In genomic region chrIII:11657185-11657817, ce11 we compare ENCODE assay signal across 5 worm cellular contexts.
TF ChIP-seq lines count a peak whose summit lies in the region.

Gene crh-1 (plus strand): TSS chrIII:11657767.

TF ChIP-seq in whole organism, L1 larva, 84 proteins besides CTCF, POLR2A, EP300 and RAD21 (continued from another document and continues in another):
- no peak for TF ChIP-seq efl-3 (GFP tag; optimal IDR thresholded peaks at IDR 0.05; lab: Kevin White, UChicago)
- peak; percentile 43 for TF ChIP-seq egl-13 (tag; optimal IDR thresholded peaks at IDR 0.05; lab: Kevin White, UChicago)
- no peak for TF ChIP-seq aha-1 (tag; optimal IDR thresholded peaks at IDR 0.05; lab: Kevin White, UChicago)
- TF ChIP-seq egl-27 (tag; optimal IDR thresholded peaks at IDR 0.05; lab: Kevin White, UChicago): no peak
- peak in 1 of 2 experiments; percentile 89 for TF ChIP-seq mdl-1 (tag; optimal IDR thresholded peaks at IDR 0.05; lab: Kevin White, UChicago)
- no peak for TF ChIP-seq vab-15 (tag; optimal IDR thresholded peaks at IDR 0.05; lab: Kevin White, UChicago)
- no peak for TF ChIP-seq ceh-63 (GFP tag; optimal IDR thresholded peaks at IDR 0.05; lab: Kevin White, UChicago)
- peak; percentile 19 for TF ChIP-seq fkh-8 (tag; optimal IDR thresholded peaks at IDR 0.05; lab: Kevin White, UChicago)
- no peak for TF ChIP-seq ces-1 (GFP tag; optimal IDR thresholded peaks at IDR 0.05; lab: Kevin White, UChicago)
- TF ChIP-seq dpl-1 (GFP tag; optimal IDR thresholded peaks at IDR 0.05; lab: Kevin White, UChicago): peak; percentile 75 to 79 (median 78)
- peak; percentile 51 for TF ChIP-seq C04F5.9 (tag; optimal IDR thresholded peaks at IDR 0.05; lab: Kevin White, UChicago)
- no peak for TF ChIP-seq unc-98 (GFP tag; IDR thresholded peaks at IDR 0.05; lab: Robert Waterston, UW)
- TF ChIP-seq ets-5 (GFP tag; IDR thresholded peaks at IDR 0.05; lab: Robert Waterston, UW): no peak
- TF ChIP-seq C16A3.4 (tag; optimal IDR thresholded peaks at IDR 0.05; lab: Kevin White, UChicago): peak; percentile 54
- peak; percentile 77 for TF ChIP-seq mab-9 (GFP tag; IDR thresholded peaks at IDR 0.05; lab: Robert Waterston, UW)
- no peak for TF ChIP-seq Y116A8C.19 (tag; optimal IDR thresholded peaks at IDR 0.05; lab: Kevin White, UChicago; ENCODE audit: borderline replicate concordance)
- peak; percentile 43 for TF ChIP-seq fos-1 (tag; optimal IDR thresholded peaks at IDR 0.05; lab: Kevin White, UChicago)
- peak; percentile 86 for TF ChIP-seq irx-1 (tag; optimal IDR thresholded peaks at IDR 0.05; lab: Kevin White, UChicago)
- peak; percentile 86 for TF ChIP-seq nhr-20 (tag; optimal IDR thresholded peaks at IDR 0.05; lab: Kevin White, UChicago)
- peak in 1 of 2 experiments; percentile 35 for TF ChIP-seq ztf-11 (tag; optimal IDR thresholded peaks at IDR 0.05; lab: Kevin White, UChicago)
- peak; percentile 85 for TF ChIP-seq nhr-19 (GFP tag; conservative IDR thresholded peaks at IDR 0.05; lab: Robert Waterston, UW)
- TF ChIP-seq elt-2 (tag; optimal IDR thresholded peaks at IDR 0.05; lab: Kevin White, UChicago): peak; percentile 69
- peak; percentile 93 for TF ChIP-seq dsc-1 (tag; optimal IDR thresholded peaks at IDR 0.05; lab: Kevin White, UChicago)
- TF ChIP-seq unc-130 (tag; optimal IDR thresholded peaks at IDR 0.05; lab: Kevin White, UChicago): no peak
- TF ChIP-seq nhr-47 (tag; optimal IDR thresholded peaks at IDR 0.05; lab: Kevin White, UChicago): peak; percentile 92
- peak; percentile 87 for TF ChIP-seq lin-39 (tag; optimal IDR thresholded peaks at IDR 0.05; lab: Kevin White, UChicago)
- peak; percentile 91 for TF ChIP-seq nhr-85 (tag; lab: Kevin White, UChicago)

TF ChIP-seq in whole organism, L2 larva, 48 proteins besides CTCF, POLR2A, EP300 and RAD21 (continued from another document and continues in another):
- peak; percentile 69 for TF ChIP-seq nhr-129 (tag; optimal IDR thresholded peaks at IDR 0.05; lab: Kevin White, UChicago)
- TF ChIP-seq lsy-2 (tag; optimal IDR thresholded peaks at IDR 0.05; lab: Kevin White, UChicago): peak; percentile 76 to 89
- no peak for TF ChIP-seq elt-1 (tag; optimal IDR thresholded peaks at IDR 0.05; lab: Kevin White, UChicago)
- peak; percentile 23 for TF ChIP-seq ceh-82 (tag; optimal IDR thresholded peaks at IDR 0.05; lab: Kevin White, UChicago)
- TF ChIP-seq nhr-11 (tag; optimal IDR thresholded peaks at IDR 0.05; lab: Kevin White, UChicago): no peak
- no peak for TF ChIP-seq nhr-12 (tag; optimal IDR thresholded peaks at IDR 0.05; lab: Kevin White, UChicago)
- TF ChIP-seq fos-1 (tag; optimal IDR thresholded peaks at IDR 0.05; lab: Kevin White, UChicago): peak; percentile 45
- TF ChIP-seq sma-9 (GFP tag; optimal IDR thresholded peaks at IDR 0.05; lab: Kevin White, UChicago): peak; percentile 84
- TF ChIP-seq sma-9 (tag; optimal IDR thresholded peaks at IDR 0.05; lab: Kevin White, UChicago): no peak
- TF ChIP-seq mbf-1 (tag; optimal IDR thresholded peaks at IDR 0.05; lab: Kevin White, UChicago): no peak
- TF ChIP-seq nhr-25 (tag; optimal IDR thresholded peaks at IDR 0.05; lab: Kevin White, UChicago): peak; percentile 80
- TF ChIP-seq C34F6.9 (tag; optimal IDR thresholded peaks at IDR 0.05; lab: Kevin White, UChicago): peak; percentile 91
- no peak for TF ChIP-seq ceh-16 (tag; optimal IDR thresholded peaks at IDR 0.05; lab: Kevin White, UChicago)
- TF ChIP-seq snpc-4 (tag; optimal IDR thresholded peaks at IDR 0.05; lab: Kevin White, UChicago): peak; percentile 46
- TF ChIP-seq nhr-77 (tag; optimal IDR thresholded peaks at IDR 0.05; lab: Kevin White, UChicago): no peak
- TF ChIP-seq mab-5 (tag; optimal IDR thresholded peaks at IDR 0.05; lab: Kevin White, UChicago): peak; percentile 78
- TF ChIP-seq mdl-1 (tag; optimal IDR thresholded peaks at IDR 0.05; lab: Kevin White, UChicago): peak in 1 of 2 experiments; percentile 56
- TF ChIP-seq nhr-10 (tag; optimal IDR thresholded peaks at IDR 0.05; lab: Kevin White, UChicago): peak; percentile 71
- TF ChIP-seq aly-2 (tag; optimal IDR thresholded peaks at IDR 0.05; lab: Kevin White, UChicago): no peak
- TF ChIP-seq lin-39 (tag; optimal IDR thresholded peaks at IDR 0.05; lab: Kevin White, UChicago): no peak
- peak; percentile 76 for TF ChIP-seq F13H6.1 (tag; optimal IDR thresholded peaks at IDR 0.05; lab: Kevin White, UChicago)
- TF ChIP-seq nhr-6 (tag; optimal IDR thresholded peaks at IDR 0.05; lab: Kevin White, UChicago): peak; percentile 73
- TF ChIP-seq ztf-11 (tag; optimal IDR thresholded peaks at IDR 0.05; lab: Kevin White, UChicago): no peak
- TF ChIP-seq unc-39 (tag; optimal IDR thresholded peaks at IDR 0.05; lab: Kevin White, UChicago): no peak
- no peak for TF ChIP-seq nhr-237 (tag; optimal IDR thresholded peaks at IDR 0.05; lab: Kevin White, UChicago)
- no peak for TF ChIP-seq ztf-1 (GFP tag; conservative IDR thresholded peaks at IDR 0.05; lab: Robert Waterston, UW)
- peak; percentile 78 for TF ChIP-seq lin-13 (GFP tag; optimal IDR thresholded peaks at IDR 0.05; lab: Kevin White, UChicago)
- peak; percentile 60 for TF ChIP-seq sma-3 (GFP tag; optimal IDR thresholded peaks at IDR 0.05; lab: Kevin White, UChicago)

TF ChIP-seq in whole organism, L3 larva, 47 proteins besides CTCF, POLR2A, EP300 and RAD21 (continued from another document and continues in another):
- TF ChIP-seq daf-12 (tag; optimal IDR thresholded peaks at IDR 0.05; lab: Kevin White, UChicago): no peak
- no peak for TF ChIP-seq ZK546.5 (tag; optimal IDR thresholded peaks at IDR 0.05; lab: Kevin White, UChicago)
- no peak for TF ChIP-seq nhr-28 (tag; optimal IDR thresholded peaks at IDR 0.05; lab: Kevin White, UChicago)
- TF ChIP-seq egl-5 (tag; optimal IDR thresholded peaks at IDR 0.05; lab: Kevin White, UChicago): peak; percentile 81
- no peak for TF ChIP-seq pqm-1 (tag; optimal IDR thresholded peaks at IDR 0.05; lab: Kevin White, UChicago)
- peak; percentile 60 for TF ChIP-seq nhr-25 (tag; optimal IDR thresholded peaks at IDR 0.05; lab: Kevin White, UChicago)
- no peak for TF ChIP-seq unc-62 (GFP tag; optimal IDR thresholded peaks at IDR 0.05; lab: Kevin White, UChicago)
- TF ChIP-seq zag-1 (tag; optimal IDR thresholded peaks at IDR 0.05; lab: Kevin White, UChicago): no peak
- TF ChIP-seq nhr-237 (tag; optimal IDR thresholded peaks at IDR 0.05; lab: Kevin White, UChicago): no peak
- peak; percentile 65 for TF ChIP-seq nhr-23 (tag; optimal IDR thresholded peaks at IDR 0.05; lab: Kevin White, UChicago)
- TF ChIP-seq pha-4 (tag; optimal IDR thresholded peaks at IDR 0.05; lab: Kevin White, UChicago): no peak
- TF ChIP-seq skn-1 (tag; optimal IDR thresholded peaks at IDR 0.05; lab: Kevin White, UChicago): peak; percentile 64
- no peak for TF ChIP-seq nhr-67 (tag; optimal IDR thresholded peaks at IDR 0.05; lab: Kevin White, UChicago)
- peak; percentile 44 for TF ChIP-seq sea-2 (GFP tag; optimal IDR thresholded peaks at IDR 0.05; lab: Kevin White, UChicago)
- no peak for TF ChIP-seq elt-1 (tag; optimal IDR thresholded peaks at IDR 0.05; lab: Kevin White, UChicago)
- no peak for TF ChIP-seq nhr-11 (tag; optimal IDR thresholded peaks at IDR 0.05; lab: Kevin White, UChicago)
- TF ChIP-seq lin-39 (tag; optimal IDR thresholded peaks at IDR 0.05; lab: Kevin White, UChicago): peak; percentile 39
- peak; percentile 44 for TF ChIP-seq ceh-82 (tag; optimal IDR thresholded peaks at IDR 0.05; lab: Kevin White, UChicago)
- TF ChIP-seq tbx-2 (tag; optimal IDR thresholded peaks at IDR 0.05; lab: Kevin White, UChicago): no peak
- TF ChIP-seq egl-27 (tag; optimal IDR thresholded peaks at IDR 0.05; lab: Kevin White, UChicago): no peak
- no peak for TF ChIP-seq nhr-77 (tag; optimal IDR thresholded peaks at IDR 0.05; lab: Kevin White, UChicago)
- TF ChIP-seq ceh-28 (tag; optimal IDR thresholded peaks at IDR 0.05; lab: Kevin White, UChicago): peak; percentile 30
- TF ChIP-seq ama-1 (optimal IDR thresholded peaks at IDR 0.05; lab: Kevin White, UChicago): peak; percentile 11
- TF ChIP-seq elt-2 (tag; optimal IDR thresholded peaks at IDR 0.05; lab: Kevin White, UChicago): peak; percentile 55
- TF ChIP-seq ztf-11 (tag; optimal IDR thresholded peaks at IDR 0.05; lab: Kevin White, UChicago): no peak
- peak; percentile 68 for TF ChIP-seq mdl-1 (tag; optimal IDR thresholded peaks at IDR 0.05; lab: Kevin White, UChicago)
- peak; percentile 66 for TF ChIP-seq nhr-43 (tag; optimal IDR thresholded peaks at IDR 0.05; lab: Kevin White, UChicago; ENCODE audit: poor library complexity, severe bottlenecking)
- no peak for TF ChIP-seq ceh-9 (tag; optimal IDR thresholded peaks at IDR 0.05; lab: Kevin White, UChicago)
- no peak for TF ChIP-seq snpc-4 (tag; optimal IDR thresholded peaks at IDR 0.05; lab: Kevin White, UChicago)
- TF ChIP-seq ceh-16 (tag; optimal IDR thresholded peaks at IDR 0.05; lab: Kevin White, UChicago): no peak

TF ChIP-seq in whole organism, L4 larva, 104 proteins besides CTCF, POLR2A, EP300 and RAD21 (continued from another document and continues in another):
- peak; percentile 47; the same call in 1 of the 2 replicates for TF ChIP-seq ceh-20 (GFP tag; IDR thresholded peaks at IDR 0.05; lab: Robert Waterston, UW)
- no peak for TF ChIP-seq gei-8 (GFP tag; optimal IDR thresholded peaks at IDR 0.05; lab: Kevin White, UChicago)
- TF ChIP-seq dmd-9 (GFP tag; IDR thresholded peaks at IDR 0.05; lab: Robert Waterston, UW): 0 out of 2 replicates have a peak, but pooled peaks have one; percentile 58
- TF ChIP-seq mxl-3 (GFP tag; optimal IDR thresholded peaks at IDR 0.05; lab: Kevin White, UChicago): peak; percentile 33
- peak; percentile 60 for TF ChIP-seq nhr-28 (tag; optimal IDR thresholded peaks at IDR 0.05; lab: Kevin White, UChicago)
- no peak for TF ChIP-seq spr-3 (GFP tag; optimal IDR thresholded peaks at IDR 0.05; lab: Kevin White, UChicago)
- 0 out of 2 replicates have a peak, but pooled peaks have one; percentile 41 for TF ChIP-seq zfp-3 (GFP tag; conservative IDR thresholded peaks at IDR 0.05; lab: Robert Waterston, UW)
- no peak for TF ChIP-seq snpc-1.2 (GFP tag; IDR thresholded peaks at IDR 0.05; lab: Robert Waterston, UW)
- TF ChIP-seq egl-27 (tag; optimal IDR thresholded peaks at IDR 0.05; lab: Kevin White, UChicago): no peak
- no peak for TF ChIP-seq fos-1 (tag; optimal IDR thresholded peaks at IDR 0.05; lab: Kevin White, UChicago)
- TF ChIP-seq mes-2 (tag; optimal IDR thresholded peaks at IDR 0.05; lab: Kevin White, UChicago; ENCODE audit: poor library complexity, severe bottlenecking): peak; percentile 79
- TF ChIP-seq dpl-1 (GFP tag; optimal IDR thresholded peaks at IDR 0.05; lab: Kevin White, UChicago): peak; percentile 76
- no peak for TF ChIP-seq R02D3.7 (tag; optimal IDR thresholded peaks at IDR 0.05; lab: Kevin White, UChicago)
- TF ChIP-seq ZK337.2 (GFP tag; IDR thresholded peaks at IDR 0.05; lab: Robert Waterston, UW): no peak
- peak; percentile 45 for TF ChIP-seq spr-1 (tag; optimal IDR thresholded peaks at IDR 0.05; lab: Kevin White, UChicago)
- TF ChIP-seq sdz-12 (GFP tag; optimal IDR thresholded peaks at IDR 0.05; lab: Kevin White, UChicago): no peak
- TF ChIP-seq set-16 (GFP tag; IDR thresholded peaks at IDR 0.05; lab: Robert Waterston, UW): no peak
- TF ChIP-seq unc-130 (GFP tag; optimal IDR thresholded peaks at IDR 0.05; lab: Kevin White, UChicago): no peak
- peak; percentile 83 for TF ChIP-seq dve-1 (tag; optimal IDR thresholded peaks at IDR 0.05; lab: Kevin White, UChicago; ENCODE audit: insufficient read depth)
- no peak for TF ChIP-seq F44E2.7 (GFP tag; IDR thresholded peaks at IDR 0.05; lab: Robert Waterston, UW)
- no peak for TF ChIP-seq nhr-10 (tag; optimal IDR thresholded peaks at IDR 0.05; lab: Kevin White, UChicago)
- no peak for TF ChIP-seq ama-1 (optimal IDR thresholded peaks at IDR 0.05; lab: Kevin White, UChicago)
- TF ChIP-seq ces-1 (GFP tag; optimal IDR thresholded peaks at IDR 0.05; lab: Kevin White, UChicago): no peak
- no peak for TF ChIP-seq T20F7.1 (GFP tag; optimal IDR thresholded peaks at IDR 0.05; lab: Kevin White, UChicago)
- no peak for TF ChIP-seq Y48G9A.11 (GFP tag; IDR thresholded peaks at IDR 0.05; lab: Robert Waterston, UW)
- TF ChIP-seq unc-39 (tag; optimal IDR thresholded peaks at IDR 0.05; lab: Kevin White, UChicago): no peak
- no peak for TF ChIP-seq tag-97 (GFP tag; IDR thresholded peaks at IDR 0.05; lab: Robert Waterston, UW)
- TF ChIP-seq zfp-2 (tag; optimal IDR thresholded peaks at IDR 0.05; lab: Kevin White, UChicago): no peak
- TF ChIP-seq nhr-6 (tag; optimal IDR thresholded peaks at IDR 0.05; lab: Kevin White, UChicago): no peak
- no peak for TF ChIP-seq saeg-2 (GFP tag; IDR thresholded peaks at IDR 0.05; lab: Robert Waterston, UW)
- no peak for TF ChIP-seq nhr-42 (GFP tag; IDR thresholded peaks at IDR 0.05; lab: Robert Waterston, UW)

TF ChIP-seq in whole organism, young adult, 124 proteins besides CTCF, POLR2A, EP300 and RAD21 (continued from another document and continues in another):
- no peak for TF ChIP-seq pha-4 (tag; optimal IDR thresholded peaks at IDR 0.05; lab: Kevin White, UChicago)
- no peak for TF ChIP-seq bed-2 (GFP tag; IDR thresholded peaks at IDR 0.05; lab: Robert Waterston, UW)
- TF ChIP-seq madf-3 (GFP tag; IDR thresholded peaks at IDR 0.05; lab: Robert Waterston, UW): no peak
- peak; percentile 72 for TF ChIP-seq B0336.3 (GFP tag; IDR thresholded peaks at IDR 0.05; lab: Robert Waterston, UW)
- TF ChIP-seq F39B2.1 (GFP tag; IDR thresholded peaks at IDR 0.05; lab: Robert Waterston, UW): no peak
- TF ChIP-seq ceh-100 (GFP tag; IDR thresholded peaks at IDR 0.05; lab: Robert Waterston, UW): no peak
- TF ChIP-seq nhr-90 (tag; optimal IDR thresholded peaks at IDR 0.05; lab: Kevin White, UChicago): no peak
- peak; percentile 41 for TF ChIP-seq efl-1 (GFP tag; optimal IDR thresholded peaks at IDR 0.05; lab: Kevin White, UChicago)
- TF ChIP-seq B0019.2 (GFP tag; conservative IDR thresholded peaks at IDR 0.05; lab: Robert Waterston, UW): no peak
- peak; percentile 43; the same call in 1 of the 2 replicates for TF ChIP-seq ceh-91 (GFP tag; IDR thresholded peaks at IDR 0.05; lab: Robert Waterston, UW)
- no peak for TF ChIP-seq ztf-25 (GFP tag; IDR thresholded peaks at IDR 0.05; lab: Robert Waterston, UW)
- TF ChIP-seq ceh-27 (GFP tag; optimal IDR thresholded peaks at IDR 0.05; lab: Kevin White, UChicago): no peak
- TF ChIP-seq lin-40 (tag; optimal IDR thresholded peaks at IDR 0.05; lab: Kevin White, UChicago): peak; percentile 81
- peak; percentile 14 for TF ChIP-seq snpc-4 (GFP tag; optimal IDR thresholded peaks at IDR 0.05; lab: Kevin White, UChicago)
- peak in 2 of 4 experiments; percentile 4 to 22 for TF ChIP-seq snpc-4 (tag; optimal IDR thresholded peaks at IDR 0.05; lab: Kevin White, UChicago)
- no peak for TF ChIP-seq rec-8 (tag; optimal IDR thresholded peaks at IDR 0.05; lab: Kevin White, UChicago)
- TF ChIP-seq hrde-1 (tag; optimal IDR thresholded peaks at IDR 0.05; lab: Kevin White, UChicago; ENCODE audit: borderline replicate concordance): no peak
- TF ChIP-seq F33H1.4 (GFP tag; IDR thresholded peaks at IDR 0.05; lab: Robert Waterston, UW): peak; percentile 50
- peak; percentile 75 for TF ChIP-seq mcd-1 (GFP tag; IDR thresholded peaks at IDR 0.05; lab: Robert Waterston, UW)
- no peak for TF ChIP-seq dpff-1 (tag; optimal IDR thresholded peaks at IDR 0.05; lab: Kevin White, UChicago)
- TF ChIP-seq madf-8 (GFP tag; conservative IDR thresholded peaks at IDR 0.05; lab: Robert Waterston, UW): 0 out of 2 replicates have a peak, but pooled peaks have one; percentile 29
- no peak for TF ChIP-seq unc-62 (GFP tag; optimal IDR thresholded peaks at IDR 0.05; lab: Kevin White, UChicago)
- TF ChIP-seq attf-3 (GFP tag; conservative IDR thresholded peaks at IDR 0.05; lab: Robert Waterston, UW): no peak
- no peak for TF ChIP-seq ccch-3 (GFP tag; optimal IDR thresholded peaks at IDR 0.05; lab: Kevin White, UChicago)
- no peak for TF ChIP-seq K12H6.12 (tag; optimal IDR thresholded peaks at IDR 0.05; lab: Kevin White, UChicago)
- no peak for TF ChIP-seq F55B11.4 (tag; optimal IDR thresholded peaks at IDR 0.05; lab: Kevin White, UChicago; ENCODE audit: borderline replicate concordance, insufficient read depth)
- no peak for TF ChIP-seq sptf-2 (GFP tag; optimal IDR thresholded peaks at IDR 0.05; lab: Kevin White, UChicago)
- TF ChIP-seq C17E4.6 (GFP tag; IDR thresholded peaks at IDR 0.05; lab: Robert Waterston, UW): no peak
- TF ChIP-seq ztf-22 (GFP tag; optimal IDR thresholded peaks at IDR 0.05; lab: Kevin White, UChicago): no peak
- no peak for TF ChIP-seq zim-3 (tag; optimal IDR thresholded peaks at IDR 0.05; lab: Kevin White, UChicago)
- TF ChIP-seq lin-26 (GFP tag; IDR thresholded peaks at IDR 0.05; lab: Robert Waterston, UW): no peak
- peak; percentile 78 for TF ChIP-seq nfyb-1 (GFP tag; IDR thresholded peaks at IDR 0.05; lab: Robert Waterston, UW)
- no peak for TF ChIP-seq fkh-3 (tag; optimal IDR thresholded peaks at IDR 0.05; lab: Kevin White, UChicago)
- TF ChIP-seq ceh-58 (GFP tag; IDR thresholded peaks at IDR 0.05; lab: Robert Waterston, UW): no peak
- peak; percentile 57 for TF ChIP-seq D2030.7 (GFP tag; IDR thresholded peaks at IDR 0.05; lab: Robert Waterston, UW)
